Fruit fly (Drosophila melanogaster) whole organism, adult: ENCODE results near the gene Mip.
A peak's percentile ranks its signal among the peaks of the same experiment; 100 is the strongest.

Source experiments
- CG11617 ChIP-seq: fragments of 200-800 bp; sonication (Bioruptor generic); optimal IDR thresholded peaks from 2 replicates; lab custom pipeline; 2017; ENCODE audit warnings: mild to moderate bottlenecking, missing biosample characterization, missing genetic modification reagents, missing genetic modification characterization
- CG12768 ChIP-seq: fragments of 200-800 bp; sonication (Bioruptor generic); optimal IDR thresholded peaks from 2 replicates; lab custom pipeline; 2017; ENCODE audit warnings: missing biosample characterization, missing genetic modification characterization, mild to moderate bottlenecking, moderate library complexity, missing genetic modification reagents
- CG14711 ChIP-seq: fragments of 200-800 bp; sonication (Bioruptor generic); optimal IDR thresholded peaks from 2 replicates; lab custom pipeline; 2018; ENCODE audit warnings: missing biosample characterization, mild to moderate bottlenecking, missing genetic modification characterization, moderate library complexity
- CG1620 ChIP-seq: fragments of 200-800 bp; sonication (Bioruptor generic); optimal IDR thresholded peaks from 2 replicates; lab custom pipeline; 2016; ENCODE audit warnings: missing biosample characterization, missing genetic modification characterization
- CG33017 ChIP-seq: fragments of 200-800 bp; sonication (Bioruptor generic); optimal IDR thresholded peaks from 2 replicates; lab custom pipeline; 2018; ENCODE audit warnings: missing biosample characterization, mild to moderate bottlenecking, missing genetic modification characterization, moderate library complexity
- CG5204 ChIP-seq: fragments of 200-800 bp; sonication (Bioruptor generic); optimal IDR thresholded peaks from 2 replicates; lab custom pipeline; 2016; ENCODE audit warnings: missing biosample characterization, missing genetic modification characterization
- Mnt ChIP-seq: fragments of 200-800 bp; sonication (Bioruptor generic); optimal IDR thresholded peaks from 2 replicates; lab custom pipeline; 2016; ENCODE audit warnings: missing biosample characterization, mild to moderate bottlenecking, missing genetic modification characterization
- cic ChIP-seq: fragments of 200-800 bp; sonication (Bioruptor generic); optimal IDR thresholded peaks from 2 replicates; lab custom pipeline; 2017; ENCODE audit warnings: missing biosample characterization, mild to moderate bottlenecking, missing genetic modification characterization, moderate library complexity
- kay ChIP-seq: fragments of 200-800 bp; sonication (Bioruptor generic); peaks from one replicate; lab custom pipeline; 2016; ENCODE audit warnings: missing biosample characterization, missing genetic modification characterization, borderline replicate concordance
- ovo ChIP-seq: fragments of 200-800 bp; sonication (Bioruptor generic); optimal IDR thresholded peaks from 2 replicates; lab custom pipeline; 2016; ENCODE audit warnings: missing biosample characterization, missing genetic modification characterization
- tj ChIP-seq: fragments of 200-800 bp; sonication (Bioruptor generic); optimal IDR thresholded peaks from 3 replicates; lab custom pipeline; 2017; ENCODE audit warnings: missing biosample characterization, mild to moderate bottlenecking, missing genetic modification characterization, moderate library complexity
- toe ChIP-seq: fragments of 200-800 bp; sonication (Bioruptor generic); optimal IDR thresholded peaks from 2 replicates; lab custom pipeline; 2016; ENCODE audit warnings: missing biosample characterization, missing genetic modification characterization

- peak; percentile 46 for TF ChIP-seq Mnt (GFP tag; lab: Kevin White, UChicago)
- no peak for TF ChIP-seq kay (GFP tag; lab: Kevin White, UChicago)
- no peak for TF ChIP-seq tj (GFP tag; lab: Kevin White, UChicago)
- no peak for TF ChIP-seq CG33017 (tag; lab: Kevin White, UChicago)
- TF ChIP-seq CG14711, result no peak
- TF ChIP-seq ovo, result peak; percentile 70
- no peak for TF ChIP-seq CG11617
- no peak for TF ChIP-seq CG5204 (GFP tag; lab: Kevin White, UChicago)
- TF ChIP-seq CG1620 (GFP tag; lab: Kevin White, UChicago), result no peak
- no peak for TF ChIP-seq cic
- peak; percentile 69 for TF ChIP-seq toe (GFP tag; lab: Kevin White, UChicago)
- no peak for TF ChIP-seq CG12768 (GFP tag; lab: Kevin White, UChicago)
These were observed 3.3 kb upstream of the Mip start for dm6 chr3L:17352812-17353211.
